Fruit fly (Drosophila melanogaster): ENCODE results near the gene Lcp65Ae.

The Lcp65Ae gene

dm6 chr3L:6140771-6141472 is 3.0 kb upstream of the Lcp65Ae start:
- no peak for TF ChIP-seq rgr (GFP tag; optimal IDR thresholded peaks at IDR 0.05)
- TF ChIP-seq pan (optimal IDR thresholded peaks at IDR 0.05), result no peak
- TF ChIP-seq Rel (GFP tag; optimal IDR thresholded peaks at IDR 0.05), result no peak
- no peak for TF ChIP-seq Rel (tag; optimal IDR thresholded peaks at IDR 0.05)
- no peak for TF ChIP-seq ey (GFP tag; optimal IDR thresholded peaks at IDR 0.05)
- TF ChIP-seq dmrt93B (GFP tag; optimal IDR thresholded peaks at IDR 0.05), result no peak
- TF ChIP-seq lola (GFP tag; optimal IDR thresholded peaks at IDR 0.05), result no peak
- TF ChIP-seq HLH106 (tag; optimal IDR thresholded peaks at IDR 0.05), result no peak
- no peak for TF ChIP-seq CrebA (GFP tag; optimal IDR thresholded peaks at IDR 0.05; ENCODE audit: borderline replicate concordance)
- no peak for TF ChIP-seq fru (GFP tag; optimal IDR thresholded peaks at IDR 0.05)
- TF ChIP-seq jim (GFP tag; optimal IDR thresholded peaks at IDR 0.05), result no peak
- no peak for TF ChIP-seq foxo (GFP tag; optimal IDR thresholded peaks at IDR 0.05)

dm6 chr3L:6139924-6140574 is 2.1 kb upstream of the Lcp65Ae start, which contains the start of gene Cpr65Av:
TSS of gene Cpr65Av (minus strand) at chr3L:6139974.
- TF ChIP-seq Vsx2 (GFP tag; optimal IDR thresholded peaks at IDR 0.05; ENCODE audit: partially characterized antibody), result no peak
- no peak for TF ChIP-seq Abd-B (GFP tag; optimal IDR thresholded peaks at IDR 0.05)
- no peak for TF ChIP-seq Dif (GFP tag; optimal IDR thresholded peaks at IDR 0.05; ENCODE audit: partially characterized antibody)
- TF ChIP-seq CrebA (GFP tag; optimal IDR thresholded peaks at IDR 0.05; ENCODE audit: borderline replicate concordance), result no peak
- no peak for TF ChIP-seq Hnf4 (GFP tag; optimal IDR thresholded peaks at IDR 0.05)
- TF ChIP-seq woc (GFP tag; optimal IDR thresholded peaks at IDR 0.05), result no peak
- TF ChIP-seq jim (GFP tag; optimal IDR thresholded peaks at IDR 0.05), result no peak
- no peak for TF ChIP-seq Myc (optimal IDR thresholded peaks at IDR 0.05)
- TF ChIP-seq Hr83 (GFP tag; optimal IDR thresholded peaks at IDR 0.05; ENCODE audit: poor library complexity, severe bottlenecking), result no peak
- TF ChIP-seq ey (GFP tag; optimal IDR thresholded peaks at IDR 0.05), result no peak
- no peak for TF ChIP-seq GATAd (GFP tag; optimal IDR thresholded peaks at IDR 0.05)
- no peak for TF ChIP-seq dsf (GFP tag; optimal IDR thresholded peaks at IDR 0.05; ENCODE audit: borderline replicate concordance)
- no peak for TF ChIP-seq brk (GFP tag; optimal IDR thresholded peaks at IDR 0.05)
- no peak for TF ChIP-seq psq (GFP tag; optimal IDR thresholded peaks at IDR 0.05)

- TF ChIP-seq ey (GFP tag; optimal IDR thresholded peaks at IDR 0.05) (no peak), sv (GFP tag; optimal IDR thresholded peaks at IDR 0.05) (no peak), woc (GFP tag; optimal IDR thresholded peaks at IDR 0.05) (no peak), foxo (GFP tag; optimal IDR thresholded peaks at IDR 0.05) (no peak), CrebA (GFP tag; optimal IDR thresholded peaks at IDR 0.05; ENCODE audit: borderline replicate concordance) (no peak), N (GFP tag; optimal IDR thresholded peaks at IDR 0.05) (no peak), pan (optimal IDR thresholded peaks at IDR 0.05) (no peak), CG32264 (GFP tag; optimal IDR thresholded peaks at IDR 0.05) (no peak), Dfd (GFP tag; optimal IDR thresholded peaks at IDR 0.05) (no peak), psq (GFP tag; optimal IDR thresholded peaks at IDR 0.05) (no peak), br (GFP tag; optimal IDR thresholded peaks at IDR 0.05) (no peak), usp (GFP tag; optimal IDR thresholded peaks at IDR 0.05) (no peak), lola (GFP tag; optimal IDR thresholded peaks at IDR 0.05) (no peak), OdsH (GFP tag; optimal IDR thresholded peaks at IDR 0.05) (no peak), rgr (GFP tag; optimal IDR thresholded peaks at IDR 0.05) (no peak), dsf (GFP tag; optimal IDR thresholded peaks at IDR 0.05; ENCODE audit: borderline replicate concordance) (no peak), dl (GFP tag; optimal IDR thresholded peaks at IDR 0.05; ENCODE audit: insufficient read depth in 1 of 2, partially characterized antibody in 2 of 2) (no peak)
Observed at dm6 chr3L:6138586-6138985, 668 bp upstream of the Lcp65Ae start.

- TF ChIP-seq br (GFP tag; optimal IDR thresholded peaks at IDR 0.05) (no peak), Dif (GFP tag; optimal IDR thresholded peaks at IDR 0.05; ENCODE audit: partially characterized antibody) (no peak), Abd-B (GFP tag; optimal IDR thresholded peaks at IDR 0.05) (no peak)
Observed at dm6 chr3L:6136691-6137090, 1.2 kb downstream of the Lcp65Ae start, which contains the start of gene Lcp65Af. TSS of gene Lcp65Af (minus strand) at chr3L:6136791.

All from whole organism, wandering third instar larva.